Fruit fly (Drosophila melanogaster) whole organism, embryonic: ENCODE data around the gene Paics.

Source experiments
- Ada2b ChIP-seq: fragments of 200-800 bp; sonication (Bioruptor generic); IDR thresholded peaks from 2 replicates; pipeline ENCODE4 v1.3.6; 2022; ENCODE audit warnings: missing biosample characterization, missing genetic modification characterization
- Adf1 ChIP-seq: fragments of 200-800 bp; sonication (Bioruptor generic); IDR thresholded peaks from 2 replicates; pipeline ENCODE4 v1.3.6; 2022; ENCODE audit warnings: missing biosample characterization, missing genetic modification characterization
- Antp ChIP-seq: fragments of 200-800 bp; sonication (Bioruptor generic); optimal IDR thresholded peaks from 3 replicates; lab custom pipeline; 2016; ENCODE audit warnings: missing biosample characterization, missing genetic modification characterization
- Blimp-1 ChIP-seq: fragments of 200-800 bp; sonication (Bioruptor generic); optimal IDR thresholded peaks from 3 replicates; lab custom pipeline; 2018; ENCODE audit warnings: missing biosample characterization, missing genetic modification characterization, mild to moderate bottlenecking, moderate library complexity, missing genetic modification reagents
- CG10274 ChIP-seq: fragments of 200-800 bp; sonication (Bioruptor generic); optimal IDR thresholded peaks from 3 replicates; lab custom pipeline; 2017; ENCODE audit warnings: missing biosample characterization, mild to moderate bottlenecking, missing genetic modification characterization
- CG1233 ChIP-seq: fragments of 200-800 bp; sonication (Bioruptor generic); optimal IDR thresholded peaks from 4 replicates; lab custom pipeline; 2018; ENCODE audit warnings: missing biosample characterization, mild to moderate bottlenecking, missing genetic modification characterization
- CG15514 ChIP-seq: fragments of 200-800 bp; sonication (Bioruptor generic); optimal IDR thresholded peaks from 3 replicates; lab custom pipeline; 2017; ENCODE audit warnings: missing biosample characterization, missing genetic modification characterization, mild to moderate bottlenecking, moderate library complexity, missing genetic modification reagents
- CG17359 ChIP-seq: fragments of 200-800 bp; sonication (Bioruptor generic); optimal IDR thresholded peaks from 3 replicates; lab custom pipeline; 2018; ENCODE audit warnings: missing biosample characterization, mild to moderate bottlenecking, missing genetic modification characterization, moderate library complexity
- CG17912 ChIP-seq: fragments of 200-800 bp; sonication (Bioruptor generic); optimal IDR thresholded peaks from 2 replicates; lab custom pipeline; 2018; ENCODE audit warnings: missing biosample characterization, mild to moderate bottlenecking, missing genetic modification characterization
- CG18764 ChIP-seq: fragments of 200-800 bp; sonication (Bioruptor generic); optimal IDR thresholded peaks from 3 replicates; lab custom pipeline; 2016; ENCODE audit warnings: missing biosample characterization, missing genetic modification characterization
- CG2712 ChIP-seq: fragments of 200-800 bp; optimal IDR thresholded peaks from 3 replicates; lab custom pipeline; 2019; ENCODE audit warnings: missing biosample characterization, mild to moderate bottlenecking, missing genetic modification characterization, moderate library complexity
- CG30403 ChIP-seq: fragments of 200-800 bp; sonication (Bioruptor generic); optimal IDR thresholded peaks from 3 replicates; lab custom pipeline; 2016; ENCODE audit warnings: missing biosample characterization, missing genetic modification characterization
- CG31441 ChIP-seq: fragments of 200-800 bp; sonication (Bioruptor generic); IDR thresholded peaks from 2 replicates; pipeline ENCODE4 v1.3.6; 2022; ENCODE audit warnings: missing biosample characterization, missing genetic modification characterization
- CG32772 ChIP-seq: fragments of 200-800 bp; sonication (Bioruptor generic); IDR thresholded peaks from 2 replicates; pipeline ENCODE4 v1.3.6; 2022; ENCODE audit warnings: missing biosample characterization, missing genetic modification characterization
- CG33213 ChIP-seq: fragments of 200-800 bp; sonication (Bioruptor generic); optimal IDR thresholded peaks from 3 replicates; lab custom pipeline; 2016; ENCODE audit warnings: missing biosample characterization, missing genetic modification characterization
- CG34224 ChIP-seq: fragments of 200-800 bp; sonication (Bioruptor generic); IDR thresholded peaks from 3 replicates; pipeline ENCODE4 v1.3.6; 2022; ENCODE audit warnings: missing biosample characterization, missing genetic modification characterization; ENCODE audit not compliant: partially characterized antibody
- CG3847 ChIP-seq: fragments of 200-800 bp; sonication (Bioruptor generic); IDR thresholded peaks from 2 replicates; pipeline ENCODE4 v1.3.6; 2022; ENCODE audit warnings: missing biosample characterization, missing genetic modification characterization
- CG4820 ChIP-seq: fragments of 200-800 bp; sonication (Bioruptor generic); optimal IDR thresholded peaks from 3 replicates; lab custom pipeline; 2016; ENCODE audit warnings: missing biosample characterization, missing genetic modification characterization
- CG6254 ChIP-seq: fragments of 200-800 bp; sonication (Bioruptor generic); optimal IDR thresholded peaks from 3 replicates; lab custom pipeline; 2017; ENCODE audit warnings: mild to moderate bottlenecking, missing biosample characterization, missing genetic modification reagents, missing genetic modification characterization
- CG7987 ChIP-seq: fragments of 200-800 bp; sonication (Bioruptor generic); optimal IDR thresholded peaks from 2 replicates; lab custom pipeline; 2018; ENCODE audit warnings: missing biosample characterization, mild to moderate bottlenecking, missing genetic modification characterization, moderate library complexity
- CG8388 ChIP-seq: fragments of 200-800 bp; sonication (Bioruptor generic); optimal IDR thresholded peaks from 2 replicates; lab custom pipeline; 2019; ENCODE audit warnings: missing biosample characterization, mild to moderate bottlenecking, missing genetic modification characterization, moderate library complexity
- CkIIα-i1 ChIP-seq: fragments of 200-800 bp; sonication (Bioruptor generic); IDR thresholded peaks from 2 replicates; pipeline ENCODE4 v1.3.6; 2022; ENCODE audit warnings: missing biosample characterization, missing genetic modification characterization
- D19A ChIP-seq: fragments of 200-800 bp; optimal IDR thresholded peaks from 3 replicates; lab custom pipeline; 2019; ENCODE audit warnings: missing biosample characterization, mild to moderate bottlenecking, missing genetic modification characterization, moderate library complexity
- Eip74EF ChIP-seq, 2 experiments: fragments of 200-800 bp in 1 of 2; fragments of >200 bp in 1 of 2; sonication (Bioruptor generic) in 1 of 2; optimal IDR thresholded peaks; 2 replicates each; lab custom pipeline; 2017 to 2019; ENCODE audit warnings: missing biosample characterization in 2 of 2, missing genetic modification characterization in 2 of 2, mild to moderate bottlenecking in 1 of 2, moderate library complexity in 1 of 2
- HLH54F ChIP-seq: fragments of 200-800 bp; sonication (Bioruptor generic); optimal IDR thresholded peaks from 3 replicates; lab custom pipeline; 2016; ENCODE audit warnings: missing biosample characterization, missing genetic modification characterization
- Hr51 ChIP-seq, 2 experiments: fragments of 200-800 bp; sonication (Bioruptor generic); optimal IDR thresholded peaks; 2 replicates in 1 of 2; 3 replicates in 1 of 2; lab custom pipeline; 2016 to 2018; ENCODE audit warnings: missing biosample characterization in 2 of 2, missing genetic modification characterization in 2 of 2, mild to moderate bottlenecking in 1 of 2, moderate library complexity in 1 of 2
- Hsf ChIP-seq: fragments of 200-800 bp; sonication (Bioruptor generic); optimal IDR thresholded peaks from 3 replicates; lab custom pipeline; 2016; ENCODE audit warnings: missing biosample characterization, missing genetic modification characterization
- Oli ChIP-seq: fragments of 200-800 bp; sonication (Bioruptor generic); optimal IDR thresholded peaks from 2 replicates; lab custom pipeline; 2018; ENCODE audit warnings: missing biosample characterization, mild to moderate bottlenecking, missing genetic modification characterization, moderate library complexity
- Ptx1 ChIP-seq: fragments of 200-800 bp; sonication (Bioruptor generic); IDR thresholded peaks from 2 replicates; pipeline ENCODE4 v1.3.6; 2022; ENCODE audit warnings: missing biosample characterization, missing genetic modification characterization
- Trl ChIP-seq, 3 experiments: fragments of >200 bp in 2 of 3; fragments of 200-800 bp in 1 of 3; sonication (Bioruptor generic) in 1 of 3; optimal IDR thresholded peaks; 2 replicates in 1 of 3; 3 replicates in 2 of 3; lab custom pipeline; 2016 to 2017; ENCODE audit warnings: missing biosample characterization in 1 of 3, missing genetic modification characterization in 1 of 3
- abd-A ChIP-seq: fragments of 200-800 bp; sonication (Bioruptor generic); optimal IDR thresholded peaks from 3 replicates; lab custom pipeline; 2019; ENCODE audit warnings: missing biosample characterization, mild to moderate bottlenecking, missing genetic modification characterization, moderate library complexity
- ase ChIP-seq: fragments of 200-800 bp; sonication (Bioruptor generic); IDR thresholded peaks from 3 replicates; pipeline ENCODE4 v1.3.6; 2022; ENCODE audit warnings: missing biosample characterization, missing genetic modification characterization
- crol ChIP-seq: fragments of 200-800 bp; sonication (Bioruptor generic); IDR thresholded peaks from 2 replicates; pipeline ENCODE4 v1.3.6; 2022; ENCODE audit warnings: missing biosample characterization, missing genetic modification characterization
- ftz-f1 ChIP-seq: fragments of 200-800 bp; sonication (Bioruptor generic); optimal IDR thresholded peaks from 2 replicates; lab custom pipeline; 2016; ENCODE audit warnings: missing biosample characterization, missing genetic modification characterization
- gcm2 ChIP-seq: fragments of 200-800 bp; sonication (Bioruptor generic); optimal IDR thresholded peaks from 2 replicates; lab custom pipeline; 2016; ENCODE audit warnings: missing biosample characterization, missing genetic modification characterization
- grau ChIP-seq: fragments of 200-800 bp; optimal IDR thresholded peaks from 3 replicates; lab custom pipeline; 2019; ENCODE audit warnings: missing biosample characterization, mild to moderate bottlenecking, missing genetic modification characterization, moderate library complexity
- kah ChIP-seq: fragments of 200-800 bp; sonication (Bioruptor generic); optimal IDR thresholded peaks from 2 replicates; lab custom pipeline; 2018; ENCODE audit warnings: missing biosample characterization, mild to moderate bottlenecking, missing genetic modification characterization
- kni ChIP-seq: fragments of 200-800 bp; sonication (Bioruptor generic); optimal IDR thresholded peaks from 3 replicates; lab custom pipeline; 2017; ENCODE audit warnings: mild to moderate bottlenecking, missing biosample characterization, missing genetic modification reagents, missing genetic modification characterization
- lmd ChIP-seq: fragments of 200-800 bp; sonication (Bioruptor generic); IDR thresholded peaks from 2 replicates; pipeline ENCODE4 v1.3.6; 2022; ENCODE audit warnings: missing biosample characterization, missing genetic modification characterization
- lola ChIP-seq, 3 experiments: fragments of >200 bp in 2 of 3; fragments of 200-800 bp in 1 of 3; sonication (Bioruptor generic) in 1 of 3; optimal IDR thresholded peaks; 2 replicates each; lab custom pipeline; 2017 to 2019; ENCODE audit warnings: missing biosample characterization in 3 of 3, missing genetic modification characterization in 3 of 3, mild to moderate bottlenecking in 1 of 3, moderate library complexity in 1 of 3
- mirr ChIP-seq: fragments of 200-800 bp; sonication (Bioruptor generic); optimal IDR thresholded peaks from 3 replicates; lab custom pipeline; 2018; ENCODE audit warnings: missing biosample characterization, mild to moderate bottlenecking, missing genetic modification characterization
- nmo ChIP-seq: fragments of 200-800 bp; sonication (Bioruptor generic); optimal IDR thresholded peaks from 2 replicates; lab custom pipeline; 2018; ENCODE audit warnings: missing biosample characterization, mild to moderate bottlenecking, missing genetic modification characterization, moderate library complexity
- sens ChIP-seq: fragments of 200-800 bp; sonication (Bioruptor generic); peaks from one replicate; lab custom pipeline; 2016; ENCODE audit warnings: missing biosample characterization, missing genetic modification characterization
- shn ChIP-seq: fragments of 200-800 bp; sonication (Bioruptor generic); optimal IDR thresholded peaks from 3 replicates; lab custom pipeline; 2016; ENCODE audit warnings: missing biosample characterization, missing genetic modification characterization
- tgo ChIP-seq: fragments of 200-800 bp; sonication (Bioruptor generic); IDR thresholded peaks from 3 replicates; pipeline ENCODE4 v1.3.6; 2022; ENCODE audit warnings: missing biosample characterization, missing genetic modification characterization
- zen2 ChIP-seq: fragments of 200-800 bp; sonication (Bioruptor generic); IDR thresholded peaks from 3 replicates; pipeline ENCODE4 v1.3.6; 2022; ENCODE audit warnings: missing biosample characterization, missing genetic modification characterization; ENCODE audit not compliant: partially characterized antibody
- zfh1 ChIP-seq: fragments of 200-800 bp; sonication (Bioruptor generic); IDR thresholded peaks from 3 replicates; pipeline ENCODE4 v1.3.6; 2022; ENCODE audit warnings: missing biosample characterization, missing genetic modification characterization
- zfh2 ChIP-seq: fragments of 200-800 bp; sonication (Bioruptor generic); optimal IDR thresholded peaks from 2 replicates; lab custom pipeline; 2016; ENCODE audit warnings: missing biosample characterization, missing genetic modification characterization

Paics gene

DNA sequence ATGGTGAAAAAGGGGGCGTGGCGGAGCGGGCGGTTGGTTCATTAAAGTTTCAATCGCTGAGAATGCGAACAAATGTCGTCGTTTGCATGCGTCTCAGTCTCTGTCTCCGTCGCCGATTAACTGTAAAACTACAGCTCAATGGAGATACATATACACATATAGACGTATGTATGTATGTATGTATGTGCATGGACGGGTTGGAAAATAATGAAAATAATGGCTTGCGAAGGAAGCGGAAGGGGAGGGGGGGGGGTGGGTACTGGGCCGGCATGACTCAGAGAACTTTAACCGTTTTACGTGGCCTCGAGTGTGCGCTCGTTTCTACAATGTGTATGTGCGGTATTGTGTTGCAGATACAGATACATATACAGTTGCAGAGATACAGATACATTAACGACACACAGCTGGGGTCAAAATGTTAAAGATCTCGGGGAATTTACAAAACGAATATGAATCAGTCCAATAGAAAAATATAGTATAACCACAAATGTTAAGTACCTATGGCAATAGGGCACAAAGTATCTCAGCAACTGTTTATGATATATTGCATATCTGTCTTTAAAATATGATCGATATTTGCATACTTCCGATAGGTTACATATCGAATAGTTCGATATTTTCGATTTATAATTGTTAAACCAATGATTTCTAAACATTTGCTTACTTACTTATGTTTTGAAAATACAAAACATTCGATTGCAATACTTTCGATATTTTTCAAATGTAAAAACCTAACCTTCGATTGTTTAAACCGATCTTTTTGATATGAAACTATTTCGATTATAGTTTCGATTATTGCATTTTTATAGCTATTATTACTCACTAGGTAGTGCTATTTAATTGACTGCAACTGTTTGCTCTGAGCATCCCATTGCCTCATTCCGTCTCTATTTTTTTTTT, 35.9 kb downstream of the Paics start (continued):
- TF ChIP-seq Trl (optimal IDR thresholded peaks at IDR 0.05; lab: Kevin White, UChicago) (no peak), Trl (GFP tag; optimal IDR thresholded peaks at IDR 0.05; lab: Kevin White, UChicago) (no peak), CG17912 (GFP tag; lab: Kevin White, UChicago) (no peak), CG15514 (GFP tag; lab: Kevin White, UChicago) (no peak), Antp (GFP tag; lab: Kevin White, UChicago) (no peak), CG30403 (peak; percentile 38), nmo (GFP tag; lab: Kevin White, UChicago) (peak; percentile 60), grau (tag; lab: Kevin White, UChicago) (peak; percentile 23), CG1233 (no peak), Blimp-1 (GFP tag; lab: Kevin White, UChicago) (peak; percentile 3), CG31441 (peak; percentile 50), tgo (GFP tag; lab: Robert Waterston, UW) (no peak; the same call in 2 of the 3 replicates), zen2 (GFP tag; lab: Robert Waterston, UW) (no peak), CG18764 (no peak), CG7987 (GFP tag; lab: Kevin White, UChicago) (no peak), CG6254 (GFP tag; lab: Kevin White, UChicago) (no peak), zfh2 (GFP tag; lab: Kevin White, UChicago) (no peak), ase (GFP tag; lab: Robert Waterston, UW) (no peak), CG3847 (no peak), Oli (peak; percentile 56), CG4820 (GFP tag; lab: Kevin White, UChicago) (no peak), crol (GFP tag; lab: Robert Waterston, UW) (peak; percentile 94), kni (GFP tag; lab: Kevin White, UChicago) (peak; percentile 62), CG2712 (tag; lab: Kevin White, UChicago) (peak; percentile 23), lmd (no peak), D19A (peak; percentile 27), CG8388 (peak; percentile 0), kah (GFP tag; lab: Kevin White, UChicago) (no peak), lola (GFP tag; optimal IDR thresholded peaks at IDR 0.05; lab: Kevin White, UChicago) (peak in 1 of 3 experiments; percentile 58), mirr (GFP tag; lab: Kevin White, UChicago) (peak; percentile 26), CG17359 (tag; lab: Kevin White, UChicago) (peak; percentile 5), ftz-f1 (peak; percentile 12), CG32772 (GFP tag; lab: Robert Waterston, UW) (peak; percentile 48), CkIIα-i1 (GFP tag; lab: Robert Waterston, UW) (no peak), HLH54F (GFP tag; lab: Kevin White, UChicago) (no peak), zfh1 (GFP tag; lab: Robert Waterston, UW) (no peak), CG34224 (GFP tag; lab: Robert Waterston, UW) (no peak), CG10274 (no peak), abd-A (tag; lab: Kevin White, UChicago) (peak; percentile 68), Ptx1 (GFP tag; lab: Robert Waterston, UW) (0 out of 2 replicates have a peak, but pooled peaks have one; percentile 29), Hsf (GFP tag; lab: Kevin White, UChicago) (peak; percentile 26), shn (peak; percentile 11), Eip74EF (GFP tag; optimal IDR thresholded peaks at IDR 0.05; lab: Kevin White, UChicago) (peak in 1 of 2 experiments; percentile 10), CG33213 (GFP tag; lab: Kevin White, UChicago) (no peak), Adf1 (peak; percentile 34), Hr51 (GFP tag; optimal IDR thresholded peaks at IDR 0.05; lab: Kevin White, UChicago) (peak in 1 of 2 experiments; percentile 52), sens (GFP tag; lab: Kevin White, UChicago) (peak; percentile 82), gcm2 (GFP tag; lab: Kevin White, UChicago) (no peak), Ada2b (GFP tag; lab: Robert Waterston, UW) (no peak)
